Fruit fly (Drosophila melanogaster) whole organism, embryonic: ENCODE measurements around the gene CG11279.

Experiments
- Antp ChIP-seq: fragments of 200-800 bp; sonication (Bioruptor generic); optimal IDR thresholded peaks from 3 replicates; lab custom pipeline; 2016; ENCODE audit warnings: missing biosample characterization, missing genetic modification characterization
- Awh ChIP-seq: fragments of 200-800 bp; sonication (Bioruptor generic); IDR thresholded peaks from 2 replicates; pipeline ENCODE4, ENCODE4 v1.3.6; 2022; ENCODE audit warnings: missing biosample characterization, missing genetic modification characterization
- CG10274 ChIP-seq: fragments of 200-800 bp; sonication (Bioruptor generic); optimal IDR thresholded peaks from 3 replicates; lab custom pipeline; 2017; ENCODE audit warnings: missing biosample characterization, mild to moderate bottlenecking, missing genetic modification characterization
- CG10543 ChIP-seq: fragments of 200-800 bp; sonication (Bioruptor generic); optimal IDR thresholded peaks from 3 replicates; lab custom pipeline; 2017; ENCODE audit warnings: missing biosample characterization, mild to moderate bottlenecking, missing genetic modification characterization, moderate library complexity
- CG10654 ChIP-seq: fragments of 200-800 bp; sonication (Bioruptor generic); optimal IDR thresholded peaks from 2 replicates; lab custom pipeline; 2016; ENCODE audit warnings: missing biosample characterization, missing genetic modification characterization
- CG11695 ChIP-seq: fragments of 200-800 bp; sonication (Bioruptor generic); IDR thresholded peaks from 3 replicates; pipeline ENCODE4 v1.3.6; 2022; ENCODE audit warnings: missing biosample characterization, missing genetic modification characterization
- CG11696 ChIP-seq: fragments of 200-800 bp; sonication (Bioruptor generic); IDR thresholded peaks from 2 replicates; pipeline ENCODE4 v1.3.6; 2022; ENCODE audit warnings: missing biosample characterization, missing genetic modification characterization
- CG13624 ChIP-seq: fragments of 200-800 bp; sonication (Bioruptor generic); optimal IDR thresholded peaks from 2 replicates; lab custom pipeline; 2016; ENCODE audit warnings: missing biosample characterization, missing genetic modification characterization
- CG15479 ChIP-seq: fragments of 200-800 bp; sonication (Bioruptor generic); optimal IDR thresholded peaks from 3 replicates; lab custom pipeline; 2019; ENCODE audit warnings: missing biosample characterization, mild to moderate bottlenecking, missing genetic modification characterization, moderate library complexity
- CG16779 ChIP-seq: fragments of 200-800 bp; sonication (Bioruptor generic); IDR thresholded peaks from 2 replicates; pipeline ENCODE4 v1.3.6; 2022; ENCODE audit warnings: missing biosample characterization, missing genetic modification characterization
- CG2889 ChIP-seq: fragments of 200-800 bp; sonication (Bioruptor generic); IDR thresholded peaks from 3 replicates; pipeline ENCODE4 v1.3.6; 2022; ENCODE audit warnings: missing biosample characterization, missing genetic modification characterization
- CG33213 ChIP-seq: fragments of 200-800 bp; sonication (Bioruptor generic); optimal IDR thresholded peaks from 3 replicates; lab custom pipeline; 2016; ENCODE audit warnings: missing biosample characterization, missing genetic modification characterization
- CG4328 ChIP-seq: fragments of 200-800 bp; sonication (Bioruptor generic); optimal IDR thresholded peaks from 3 replicates; lab custom pipeline; 2017; ENCODE audit warnings: missing biosample characterization, missing genetic modification reagents, missing genetic modification characterization
- CG6813 ChIP-seq: fragments of 200-800 bp; sonication (Bioruptor generic); optimal IDR thresholded peaks from 2 replicates; lab custom pipeline; 2017; ENCODE audit warnings: missing biosample characterization, missing genetic modification characterization, mild to moderate bottlenecking, moderate library complexity, missing genetic modification reagents
- CG7271 ChIP-seq: fragments of 200-800 bp; sonication (Bioruptor generic); optimal IDR thresholded peaks from 2 replicates; lab custom pipeline; 2018; ENCODE audit warnings: missing biosample characterization, mild to moderate bottlenecking, missing genetic modification characterization, moderate library complexity
- CG8478 ChIP-seq: fragments of >200 bp; optimal IDR thresholded peaks from 2 replicates; lab custom pipeline; 2018
- CG8924 ChIP-seq: fragments of 200-800 bp; optimal IDR thresholded peaks from 3 replicates; lab custom pipeline; 2019; ENCODE audit warnings: missing biosample characterization, mild to moderate bottlenecking, missing genetic modification characterization, moderate library complexity
- CG9797 ChIP-seq: fragments of 200-800 bp; sonication (Bioruptor generic); optimal IDR thresholded peaks from 3 replicates; lab custom pipeline; 2018; ENCODE audit warnings: missing biosample characterization, mild to moderate bottlenecking, missing genetic modification characterization
- CG9876 ChIP-seq: fragments of 200-800 bp; sonication (Bioruptor generic); optimal IDR thresholded peaks from 2 replicates; lab custom pipeline; 2016; ENCODE audit warnings: missing biosample characterization, missing genetic modification characterization
- Doc3 ChIP-seq: fragments of 200-800 bp; sonication (Bioruptor generic); IDR thresholded peaks from 3 replicates; pipeline ENCODE4 v1.3.6; 2022; ENCODE audit warnings: missing biosample characterization, missing genetic modification characterization; ENCODE audit not compliant: partially characterized antibody
- Dp ChIP-seq: fragments of 200-800 bp; sonication (Bioruptor generic); optimal IDR thresholded peaks from 2 replicates; lab custom pipeline; 2018; ENCODE audit warnings: missing biosample characterization, mild to moderate bottlenecking, missing genetic modification characterization, moderate library complexity
- Dref ChIP-seq: fragments of 200-800 bp; sonication (Bioruptor generic); IDR thresholded peaks from 2 replicates; pipeline ENCODE4 v1.3.6; 2022; ENCODE audit warnings: missing biosample characterization, missing genetic modification characterization
- Drgx ChIP-seq: fragments of 200-800 bp; sonication (Bioruptor generic); IDR thresholded peaks from 2 replicates; pipeline ENCODE4 v1.3.6; 2022; ENCODE audit warnings: missing biosample characterization, missing genetic modification characterization
- E2f2 ChIP-seq: fragments of 200-800 bp; sonication (Bioruptor generic); IDR thresholded peaks from 2 replicates; pipeline ENCODE4 v1.3.6; 2022; ENCODE audit warnings: missing biosample characterization, missing genetic modification characterization
- Ets65A ChIP-seq: fragments of 200-800 bp; sonication (Bioruptor generic); peaks from one replicate; lab custom pipeline; 2016; ENCODE audit warnings: missing biosample characterization, missing genetic modification characterization
- HLH4C ChIP-seq: fragments of 200-800 bp; sonication (Bioruptor generic); IDR thresholded peaks from 3 replicates; pipeline ENCODE4 v1.3.6; 2022; ENCODE audit warnings: missing biosample characterization, missing genetic modification characterization; ENCODE audit not compliant: partially characterized antibody
- Lpt ChIP-seq: fragments of >200 bp; optimal IDR thresholded peaks from 2 replicates; lab custom pipeline; 2018; ENCODE audit warnings: missing biosample characterization, missing genetic modification characterization
- Med ChIP-seq: fragments of 200-800 bp; sonication (Bioruptor generic); peaks from one replicate; lab custom pipeline; 2016; ENCODE audit warnings: missing biosample characterization, missing genetic modification characterization, mild to moderate bottlenecking, inconsistent platforms, moderate library complexity
- Mrtf ChIP-seq: fragments of 200-800 bp; sonication (Bioruptor generic); IDR thresholded peaks from 3 replicates; pipeline ENCODE4 v1.3.6; 2022; ENCODE audit warnings: missing biosample characterization, missing genetic modification characterization
- NFAT ChIP-seq: fragments of 200-800 bp; sonication (Bioruptor generic); IDR thresholded peaks from 2 replicates; pipeline ENCODE4 v1.3.6; 2022; ENCODE audit warnings: missing biosample characterization, missing genetic modification characterization
- Tbp ChIP-seq: fragments of >200 bp; optimal IDR thresholded peaks from 2 replicates; lab custom pipeline; 2018; ENCODE audit warnings: missing biosample characterization, missing genetic modification characterization
- YL-1 ChIP-seq: fragments of 200-800 bp; sonication (Bioruptor generic); optimal IDR thresholded peaks from 3 replicates; lab custom pipeline; 2017; ENCODE audit warnings: missing biosample characterization, mild to moderate bottlenecking, missing genetic modification characterization
- al ChIP-seq: fragments of 200-800 bp; sonication (Bioruptor generic); IDR thresholded peaks from 2 replicates; pipeline ENCODE4 v1.3.6; 2022; ENCODE audit warnings: missing biosample characterization, missing genetic modification characterization
- ash1 ChIP-seq: fragments of 200-800 bp; sonication (Bioruptor generic); optimal IDR thresholded peaks from 2 replicates; lab custom pipeline; 2018; ENCODE audit warnings: missing biosample characterization, mild to moderate bottlenecking, missing genetic modification characterization
- chm ChIP-seq: fragments of 200-800 bp; sonication (Bioruptor generic); IDR thresholded peaks from 2 replicates; pipeline ENCODE4 v1.3.6; 2022; ENCODE audit warnings: missing biosample characterization, missing genetic modification characterization
- ci ChIP-seq: fragments of 200-800 bp; sonication (Bioruptor generic); IDR thresholded peaks from 3 replicates; pipeline ENCODE4 v1.3.6; 2022; ENCODE audit warnings: missing biosample characterization, missing genetic modification characterization
- crp ChIP-seq, 2 experiments: fragments of 200-800 bp; sonication (Bioruptor generic); optimal IDR thresholded peaks; 2 replicates in 1 of 2; 3 replicates in 1 of 2; lab custom pipeline; 2017; ENCODE audit warnings: missing biosample characterization in 2 of 2, missing genetic modification characterization in 2 of 2, mild to moderate bottlenecking in 1 of 2, moderate library complexity in 1 of 2
- dati ChIP-seq: fragments of 200-800 bp; sonication (Bioruptor generic); IDR thresholded peaks from 2 replicates; pipeline ENCODE4 v1.3.6; 2022; ENCODE audit warnings: missing biosample characterization, missing genetic modification characterization
- dpn ChIP-seq, 2 experiments: fragments of 200-800 bp; sonication (Bioruptor generic); optimal IDR thresholded peaks; 3 replicates each; lab custom pipeline; 2016; ENCODE audit warnings: missing biosample characterization in 2 of 2, missing genetic modification characterization in 2 of 2
- eve ChIP-seq, 2 experiments: fragments of >200 bp; optimal IDR thresholded peaks; 2 replicates each; lab custom pipeline; 2017; ENCODE audit warnings: missing biosample characterization in 2 of 2, missing genetic modification characterization in 2 of 2
- ewg ChIP-seq: fragments of 200-800 bp; sonication (Bioruptor generic); optimal IDR thresholded peaks from 3 replicates; lab custom pipeline; 2017; ENCODE audit warnings: mild to moderate bottlenecking, missing biosample characterization, missing genetic modification reagents, missing genetic modification characterization
- exex ChIP-seq: fragments of 200-800 bp; sonication (Bioruptor generic); optimal IDR thresholded peaks from 4 replicates; lab custom pipeline; 2018; ENCODE audit warnings: missing biosample characterization, mild to moderate bottlenecking, missing genetic modification characterization, moderate library complexity
- fd96Cb ChIP-seq: fragments of 200-800 bp; sonication (Bioruptor generic); optimal IDR thresholded peaks from 2 replicates; lab custom pipeline; 2018; ENCODE audit warnings: missing biosample characterization, mild to moderate bottlenecking, missing genetic modification characterization, moderate library complexity
- gem ChIP-seq: fragments of 200-800 bp; sonication (Bioruptor generic); optimal IDR thresholded peaks from 2 replicates; lab custom pipeline; 2019; ENCODE audit warnings: missing biosample characterization, mild to moderate bottlenecking, missing genetic modification characterization, moderate library complexity
- lbe ChIP-seq: fragments of 200-800 bp; sonication (Bioruptor generic); optimal IDR thresholded peaks from 2 replicates; lab custom pipeline; 2016; ENCODE audit warnings: missing biosample characterization, mild to moderate bottlenecking, missing genetic modification characterization
- odd ChIP-seq: fragments of 200-800 bp; sonication (Bioruptor generic); optimal IDR thresholded peaks from 2 replicates; lab custom pipeline; 2017; ENCODE audit warnings: missing biosample characterization, mild to moderate bottlenecking, missing genetic modification characterization
- p53 ChIP-seq: fragments of 200-800 bp; sonication (Bioruptor generic); optimal IDR thresholded peaks from 2 replicates; lab custom pipeline; 2016; ENCODE audit warnings: missing biosample characterization, missing genetic modification characterization
- sim ChIP-seq: fragments of 200-800 bp; sonication (Bioruptor generic); IDR thresholded peaks from 2 replicates; pipeline ENCODE4 v1.3.6; 2022; ENCODE audit warnings: missing biosample characterization, missing genetic modification characterization
- wek ChIP-seq: fragments of 200-800 bp; sonication (Bioruptor generic); optimal IDR thresholded peaks from 3 replicates; lab custom pipeline; 2018; ENCODE audit warnings: missing biosample characterization, mild to moderate bottlenecking, missing genetic modification characterization, moderate library complexity

The CG11279 gene

DNA sequence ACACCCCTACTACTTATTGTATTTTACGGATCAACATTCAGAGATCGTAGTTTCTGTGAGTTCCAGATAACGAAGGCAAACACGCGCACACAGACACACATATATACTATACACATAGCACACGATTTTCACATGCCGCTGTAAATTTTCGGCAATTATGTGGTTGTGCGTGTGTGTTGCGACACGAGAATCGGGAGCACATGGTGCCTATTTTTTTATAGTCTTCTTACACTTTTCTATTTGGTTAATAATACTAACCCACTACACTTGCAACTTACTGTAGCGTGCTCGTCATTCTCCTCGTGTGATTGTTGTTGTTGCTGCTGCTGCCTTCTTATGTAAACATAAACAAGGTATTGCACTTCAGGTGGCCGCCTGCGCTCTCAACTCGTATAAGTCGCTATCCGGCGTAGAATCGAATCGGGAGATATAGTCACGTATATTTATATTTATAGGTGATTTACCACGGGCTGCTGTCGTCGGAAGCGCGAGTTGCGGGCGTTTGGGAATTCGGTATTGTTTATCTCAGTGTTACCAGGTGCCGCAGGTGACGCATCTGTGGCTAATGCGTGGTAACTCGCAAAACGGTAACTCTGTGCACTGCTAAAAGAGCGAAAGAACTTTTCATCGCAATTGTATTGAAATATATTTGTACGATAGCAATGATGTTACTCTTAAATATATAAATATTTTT, 24.5 kb upstream of the CG11279 start, which contains the start of gene Adk2 (continued):
- TF ChIP-seq CG16779 (GFP tag; lab: Robert Waterston, UW) = no peak
- TF ChIP-seq ewg = no peak
- TF ChIP-seq HLH4C (GFP tag; lab: Robert Waterston, UW) = no peak
- no peak for TF ChIP-seq CG9876 (GFP tag; lab: Kevin White, UChicago)
- no peak for TF ChIP-seq Tbp
- TF ChIP-seq exex (tag; lab: Kevin White, UChicago) = peak; percentile 44
- peak; percentile 66 for TF ChIP-seq YL-1 (GFP tag; lab: Kevin White, UChicago)
- no peak for TF ChIP-seq odd
- TF ChIP-seq CG13624 (GFP tag; lab: Kevin White, UChicago) = no peak
- TF ChIP-seq Awh (GFP tag; lab: Robert Waterston, UW) = peak; percentile 50; the same call in 1 of the 2 replicates
- 0 out of 3 replicates have a peak, but pooled peaks have one; percentile 47 for TF ChIP-seq CG2889
- 0 out of 3 replicates have a peak, but pooled peaks have one; percentile 14 for TF ChIP-seq CG11695
- TF ChIP-seq E2f2 (GFP tag; lab: Robert Waterston, UW) = peak; percentile 20; the same call in 1 of the 2 replicates
- TF ChIP-seq CG9797 (GFP tag; lab: Kevin White, UChicago) = peak; percentile 75
- TF ChIP-seq CG15479 = peak; percentile 52
- peak; percentile 16 for TF ChIP-seq Dp (GFP tag; lab: Kevin White, UChicago)
- peak; percentile 80 for TF ChIP-seq NFAT (GFP tag; lab: Robert Waterston, UW)
- peak; percentile 54 for TF ChIP-seq Dref
- TF ChIP-seq CG8924 (tag; lab: Kevin White, UChicago) = peak; percentile 75
- no peak for TF ChIP-seq crp (GFP tag; optimal IDR thresholded peaks at IDR 0.05; lab: Kevin White, UChicago)
- peak; percentile 89 for TF ChIP-seq Med (GFP tag; lab: Kevin White, UChicago)
- TF ChIP-seq CG33213 = peak; percentile 25
- TF ChIP-seq al (GFP tag; lab: Robert Waterston, UW) = peak; percentile 54
- TF ChIP-seq eve (GFP tag; optimal IDR thresholded peaks at IDR 0.05; lab: Kevin White, UChicago) = peak in 1 of 2 experiments; percentile 30
- peak; percentile 27 for TF ChIP-seq CG10543
- TF ChIP-seq ash1 (GFP tag; lab: Kevin White, UChicago) = no peak
- no peak for TF ChIP-seq dati (GFP tag; lab: Robert Waterston, UW)

DNA sequence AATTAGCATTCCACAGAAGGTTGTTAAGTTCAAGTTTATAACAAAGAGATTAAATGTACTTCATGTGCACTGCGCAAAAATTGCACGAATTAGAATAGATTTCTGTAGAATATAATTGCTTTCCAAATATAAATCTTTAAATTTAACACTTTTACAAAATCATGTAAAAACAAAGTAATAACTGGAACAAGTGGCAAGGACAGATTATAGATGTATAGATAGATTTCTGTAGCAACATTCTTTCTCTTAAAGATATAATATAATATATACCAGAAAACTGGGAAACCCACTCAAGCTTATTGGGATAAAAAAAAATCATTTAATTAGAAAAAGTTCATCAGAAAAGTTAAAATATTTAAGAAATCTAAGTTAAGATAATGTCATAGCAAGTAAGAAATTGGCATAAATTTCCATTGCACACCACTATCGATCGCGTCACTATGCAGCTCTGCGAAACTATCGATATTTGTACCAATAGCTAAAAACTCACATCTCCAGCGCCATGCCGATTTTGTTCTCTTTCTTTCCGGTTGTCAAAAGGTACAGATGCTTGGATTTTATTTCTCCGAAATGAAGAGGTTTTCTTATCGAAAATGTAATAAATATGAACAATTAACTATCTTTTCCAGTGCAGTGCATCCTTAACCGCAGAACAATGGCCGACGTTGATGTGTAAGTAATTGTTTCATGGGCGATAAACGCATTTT, 23.8 kb upstream of the CG11279 start, which contains the start of gene RpS12:
TSS of gene RpS12 (plus strand) at position 499 of the 707 bp plus-strand sequence.
- no peak; the same call in none of the 2 replicates for TF ChIP-seq Drgx (GFP tag; lab: Robert Waterston, UW)
- no peak for TF ChIP-seq CG8478 (lab: Kevin White, UChicago)
- peak; percentile 52; the same call in 1 of the 3 replicates for TF ChIP-seq Doc3 (GFP tag; lab: Robert Waterston, UW)
- TF ChIP-seq Antp = peak; percentile 80
- peak; percentile 88 for TF ChIP-seq wek (GFP tag; lab: Kevin White, UChicago)
- no peak for TF ChIP-seq Lpt
- TF ChIP-seq dpn (GFP tag; optimal IDR thresholded peaks at IDR 0.05; lab: Kevin White, UChicago) = peak; percentile 50 to 85
- TF ChIP-seq lbe = peak; percentile 67
- peak; percentile 87 for TF ChIP-seq CG6813 (GFP tag; lab: Kevin White, UChicago)
- TF ChIP-seq CG10274 (GFP tag; lab: Kevin White, UChicago) = peak; percentile 63
- TF ChIP-seq p53 (GFP tag; lab: Kevin White, UChicago) = peak; percentile 64
- TF ChIP-seq CG4328 (GFP tag; lab: Kevin White, UChicago) = peak; percentile 62
- peak; percentile 77; the same call in 2 of the 3 replicates for TF ChIP-seq Mrtf (GFP tag; lab: Robert Waterston, UW)
- peak; percentile 99 for TF ChIP-seq Ets65A (GFP tag; lab: Kevin White, UChicago)
- peak; percentile 92 for TF ChIP-seq chm
- peak; percentile 62 for TF ChIP-seq gem (tag; lab: Kevin White, UChicago)
- peak; percentile 95 for TF ChIP-seq ci (GFP tag; lab: Robert Waterston, UW)
- 0 out of 2 replicates have a peak, but pooled peaks have one; percentile 25 for TF ChIP-seq sim (GFP tag; lab: Robert Waterston, UW)
- peak; percentile 83 for TF ChIP-seq CG7271 (tag; lab: Kevin White, UChicago)
- TF ChIP-seq CG11696 (GFP tag; lab: Robert Waterston, UW) = no peak
- TF ChIP-seq fd96Cb (tag; lab: Kevin White, UChicago) = peak; percentile 34
- TF ChIP-seq CG10654 (GFP tag; lab: Kevin White, UChicago) = peak; percentile 80
